Worm (Caenorhabditis elegans) whole organism, L1 larva: ENCODE measurements around the gene Y66C5A.2.

Experiments used
- F16B12.6 ChIP-seq: fragments of 150-350 bp; optimal IDR thresholded peaks from 2 replicates; lab custom pipeline; 2014; ENCODE audit warnings: missing biosample characterization, missing genetic modification characterization
- aha-1 ChIP-seq: fragments of 150-350 bp; optimal IDR thresholded peaks from 2 replicates; lab custom pipeline; 2014; ENCODE audit warnings: missing biosample characterization, missing genetic modification characterization
- aly-2 ChIP-seq: fragments of 150-350 bp; optimal IDR thresholded peaks from 2 replicates; lab custom pipeline; 2014; ENCODE audit warnings: missing biosample characterization, missing genetic modification characterization
- blmp-1 ChIP-seq: fragments of 150-350 bp; optimal IDR thresholded peaks from 2 replicates; lab custom pipeline; 2014; ENCODE audit warnings: missing biosample characterization, missing genetic modification characterization
- ceh-90 ChIP-seq: sonication (generic microtip); optimal IDR thresholded peaks from 2 replicates; lab custom pipeline; 2016; ENCODE audit warnings: missing genetic modification characterization, missing compliant biosample characterization
- ces-1 ChIP-seq: fragments of 150-350 bp; optimal IDR thresholded peaks from 2 replicates; lab custom pipeline; 2014; ENCODE audit warnings: missing biosample characterization, missing genetic modification reagents, missing genetic modification characterization
- efl-1 ChIP-seq, 4 experiments: fragments of 150-350 bp; optimal IDR thresholded peaks in 3 of 4; peaks in 1 of 4; 1 replicate in 1 of 4; 2 replicates in 3 of 4; lab custom pipeline; 2014; ENCODE audit warnings: missing biosample characterization in 2 of 4, missing genetic modification characterization in 2 of 4, missing genetic modification reagents in 2 of 4
- efl-3 ChIP-seq: fragments of 200-800 bp; sonication (Bioruptor generic); optimal IDR thresholded peaks from 2 replicates; lab custom pipeline; 2018; ENCODE audit warnings: mild to moderate bottlenecking, missing genetic modification characterization, missing compliant biosample characterization
- elt-2 ChIP-seq: sonication (generic microtip); optimal IDR thresholded peaks from 2 replicates; lab custom pipeline; 2016; ENCODE audit warnings: missing genetic modification characterization, mild to moderate bottlenecking, inconsistent platforms, missing compliant biosample characterization, missing genetic modification reagents
- elt-3 ChIP-seq, 6 experiments: fragments of 150-350 bp in 1 of 6; sonication (generic microtip); optimal IDR thresholded peaks; 2 replicates each; lab custom pipeline; 2017 to 2018; ENCODE audit warnings: missing biosample characterization in 6 of 6, missing genetic modification characterization in 6 of 6, inconsistent platforms in 1 of 6
- fkh-10 ChIP-seq: sonication (generic microtip); optimal IDR thresholded peaks from 2 replicates; lab custom pipeline; 2017; ENCODE audit warnings: missing biosample characterization, missing genetic modification reagents, missing genetic modification characterization
- fkh-4 ChIP-seq: sonication (generic microtip); optimal IDR thresholded peaks from 2 replicates; lab custom pipeline; 2016; ENCODE audit warnings: missing compliant biosample characterization, missing genetic modification characterization, borderline replicate concordance
- grh-1 ChIP-seq: fragments of 200-800 bp; sonication (Bioruptor generic); IDR thresholded peaks from 2 replicates; pipeline ENCODE4 v1.3.6; 2022; ENCODE audit warnings: missing genetic modification reagents, missing genetic modification characterization, missing compliant biosample characterization
- hpl-2 ChIP-seq: fragments of 150-350 bp; optimal IDR thresholded peaks from 2 replicates; lab custom pipeline; 2014; ENCODE audit warnings: missing biosample characterization, missing genetic modification reagents, missing genetic modification characterization
- irx-1 ChIP-seq: sonication (generic microtip); optimal IDR thresholded peaks from 2 replicates; lab custom pipeline; 2016; ENCODE audit warnings: missing genetic modification characterization, missing compliant biosample characterization
- lin-14 ChIP-seq: fragments of 200-800 bp; sonication (Bioruptor generic); optimal IDR thresholded peaks from 2 replicates; lab custom pipeline; 2018; ENCODE audit warnings: mild to moderate bottlenecking, missing genetic modification characterization, moderate library complexity, missing compliant biosample characterization
- lin-35 ChIP-seq, 2 experiments: fragments of 150-350 bp; optimal IDR thresholded peaks; 2 replicates each; lab custom pipeline; 2014; ENCODE audit warnings: missing biosample characterization in 2 of 2, missing genetic modification characterization in 2 of 2, missing genetic modification reagents in 2 of 2
- lin-39 ChIP-seq: fragments of 150-350 bp; optimal IDR thresholded peaks from 2 replicates; lab custom pipeline; 2014; ENCODE audit warnings: missing biosample characterization, missing genetic modification reagents, missing genetic modification characterization
- lsy-2 ChIP-seq, 2 experiments: fragments of 150-350 bp; optimal IDR thresholded peaks; 2 replicates each; lab custom pipeline; 2014; ENCODE audit warnings: missing biosample characterization in 2 of 2, missing genetic modification characterization in 2 of 2
- mef-2 ChIP-seq: fragments of 150-350 bp; optimal IDR thresholded peaks from 2 replicates; lab custom pipeline; 2014; ENCODE audit warnings: missing biosample characterization, missing genetic modification characterization
- mep-1 ChIP-seq: fragments of 150-350 bp; optimal IDR thresholded peaks from 2 replicates; lab custom pipeline; 2014; ENCODE audit warnings: missing biosample characterization, missing genetic modification characterization
- nhr-19 ChIP-seq: fragments of 200-800 bp; sonication (Bioruptor generic); conservative IDR thresholded peaks from 2 replicates; pipeline ENCODE4 v1.3.6; 2022; ENCODE audit warnings: missing genetic modification characterization, missing compliant biosample characterization
- nhr-20 ChIP-seq: sonication (generic microtip); optimal IDR thresholded peaks from 2 replicates; lab custom pipeline; 2016; ENCODE audit warnings: mild to moderate bottlenecking, missing genetic modification characterization, missing compliant biosample characterization
- nhr-47 ChIP-seq: sonication (generic microtip); optimal IDR thresholded peaks from 2 replicates; lab custom pipeline; 2016; ENCODE audit warnings: mild to moderate bottlenecking, missing genetic modification characterization, moderate library complexity, missing compliant biosample characterization
- nhr-71 ChIP-seq: sonication (generic microtip); optimal IDR thresholded peaks from 2 replicates; lab custom pipeline; 2016; ENCODE audit warnings: mild to moderate bottlenecking, missing genetic modification characterization, moderate library complexity, missing compliant biosample characterization
- nhr-84 ChIP-seq: sonication (generic microtip); optimal IDR thresholded peaks from 2 replicates; lab custom pipeline; 2017; ENCODE audit warnings: missing biosample characterization, missing genetic modification characterization
- nhr-85 ChIP-seq: sonication (generic microtip); peaks from one replicate; lab custom pipeline; 2016; ENCODE audit warnings: missing genetic modification characterization, inconsistent platforms, missing compliant biosample characterization
- nhr-90 ChIP-seq: sonication (generic microtip); optimal IDR thresholded peaks from 2 replicates; lab custom pipeline; 2016; ENCODE audit warnings: mild to moderate bottlenecking, missing genetic modification characterization, missing compliant biosample characterization; ENCODE audit not compliant: poor library complexity
- pag-3 ChIP-seq: sonication (generic microtip); optimal IDR thresholded peaks from 2 replicates; lab custom pipeline; 2017; ENCODE audit warnings: missing genetic modification characterization, mild to moderate bottlenecking, missing compliant biosample characterization, antibody characterized with exemption, borderline replicate concordance; ENCODE audit not compliant: insufficient read depth
- pax-3 ChIP-seq: fragments of 200-800 bp; sonication (Bioruptor generic); optimal IDR thresholded peaks from 2 replicates; lab custom pipeline; 2018; ENCODE audit warnings: mild to moderate bottlenecking, missing genetic modification characterization, moderate library complexity, missing compliant biosample characterization
- rnt-1 ChIP-seq: sonication (generic microtip); optimal IDR thresholded peaks from 2 replicates; lab custom pipeline; 2016; ENCODE audit warnings: mild to moderate bottlenecking, missing genetic modification characterization, moderate library complexity, missing compliant biosample characterization
- snpc-4 ChIP-seq: fragments of 150-350 bp; optimal IDR thresholded peaks from 2 replicates; lab custom pipeline; 2014; ENCODE audit warnings: missing biosample characterization, missing genetic modification characterization
- snu-23 ChIP-seq: sonication (generic microtip); optimal IDR thresholded peaks from 2 replicates; lab custom pipeline; 2016; ENCODE audit warnings: missing genetic modification characterization, missing compliant biosample characterization
- sup-37 ChIP-seq: fragments of 200-800 bp; sonication (Bioruptor generic); optimal IDR thresholded peaks from 2 replicates; lab custom pipeline; 2018; ENCODE audit warnings: mild to moderate bottlenecking, missing genetic modification characterization, missing compliant biosample characterization
- tlp-1 ChIP-seq: fragments of 150-350 bp; optimal IDR thresholded peaks from 2 replicates; lab custom pipeline; 2014; ENCODE audit warnings: missing biosample characterization, missing genetic modification characterization
- unc-130 ChIP-seq: fragments of 150-350 bp; optimal IDR thresholded peaks from 2 replicates; lab custom pipeline; 2017; ENCODE audit warnings: missing biosample characterization, missing genetic modification characterization, inconsistent platforms
- xbp-1 ChIP-seq: sonication (generic microtip); optimal IDR thresholded peaks from 2 replicates; lab custom pipeline; 2016; ENCODE audit warnings: missing genetic modification characterization, missing compliant biosample characterization
- zip-4 ChIP-seq: fragments of 200-800 bp; sonication (Bioruptor generic); optimal IDR thresholded peaks from 2 replicates; lab custom pipeline; 2018; ENCODE audit warnings: mild to moderate bottlenecking, missing genetic modification characterization, moderate library complexity, missing compliant biosample characterization

Gene Y66C5A.2

DNA sequence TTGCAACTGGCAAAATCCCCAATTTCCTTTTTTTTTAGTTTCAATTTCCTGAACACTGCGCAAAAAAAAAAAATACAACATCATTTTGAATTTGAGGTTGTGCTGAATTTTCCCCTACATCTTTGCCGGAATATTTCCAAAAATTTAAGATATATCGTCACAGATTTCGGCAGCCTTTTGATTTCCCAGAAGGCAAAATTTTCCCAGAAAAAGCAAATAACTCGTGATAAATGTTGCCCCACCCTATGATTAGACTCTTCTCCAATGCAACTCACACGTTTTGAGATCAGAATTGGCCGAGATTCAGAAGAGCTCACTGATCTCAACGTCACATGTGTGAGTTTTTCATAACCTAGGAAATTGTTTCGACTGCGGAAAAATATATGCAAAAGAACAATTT lies 31.9 kb downstream of the Y66C5A.2 start (continued):
- TF ChIP-seq lin-14 (GFP tag; lab: Kevin White, UChicago) (no peak), fkh-10 (GFP tag; lab: Kevin White, UChicago) (no peak), pax-3 (peak; percentile 33)

DNA sequence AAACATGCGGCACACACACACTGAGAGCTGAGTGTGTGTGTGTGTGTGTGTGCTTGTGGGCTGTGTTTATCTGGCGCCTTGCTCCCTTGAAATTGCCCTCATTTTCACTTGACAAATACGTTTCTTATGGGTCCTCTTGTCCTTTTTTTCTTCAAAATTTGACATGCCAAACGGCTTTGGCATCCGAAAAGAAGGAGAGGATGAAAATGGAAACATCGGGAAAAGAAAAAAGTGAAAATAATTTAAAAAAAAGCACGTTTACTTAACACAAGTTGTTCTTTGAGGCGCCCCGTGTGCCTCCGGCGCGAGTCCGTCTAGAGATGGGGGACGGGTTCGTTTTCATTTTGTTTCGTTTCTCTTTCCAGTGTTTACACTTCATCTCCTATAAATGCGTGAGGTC lies 34.6 kb downstream of the Y66C5A.2 start:
- TF ChIP-seq zip-4 (GFP tag; lab: Kevin White, UChicago) (no peak), ceh-90 (tag; lab: Kevin White, UChicago) (no peak), rnt-1 (tag; lab: Kevin White, UChicago) (peak; percentile 16), lin-14 (GFP tag; lab: Kevin White, UChicago) (peak; percentile 73)

DNA sequence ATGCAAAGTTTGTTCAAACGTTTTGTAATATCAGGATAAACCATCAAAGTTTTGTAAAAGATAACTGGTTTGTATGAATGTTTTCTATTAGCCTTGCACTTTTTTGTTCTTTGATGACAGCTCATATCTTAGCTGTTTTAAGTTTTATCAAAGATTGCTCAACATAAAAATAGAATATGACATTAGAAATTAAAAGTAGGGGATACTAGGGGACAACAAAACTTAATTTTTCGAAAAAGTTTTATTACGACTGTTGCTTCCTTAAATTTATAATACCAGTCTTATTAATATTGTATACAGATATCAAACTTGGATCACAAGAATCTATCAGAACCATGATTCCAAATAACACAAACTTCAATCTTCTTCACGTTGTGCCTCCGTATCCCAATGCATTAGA lies 35.3 kb downstream of the Y66C5A.2 start, which contains the start of gene ztf-14:
Gene ztf-14 (plus strand): TSS at position 301 of the 400 bp plus-strand sequence.
- TF ChIP-seq lsy-2 (tag; optimal IDR thresholded peaks at IDR 0.05; lab: Kevin White, UChicago) = no peak
- no peak for TF ChIP-seq efl-1 (optimal IDR thresholded peaks at IDR 0.05; lab: Kevin White, UChicago)
- TF ChIP-seq efl-1 (GFP tag; optimal IDR thresholded peaks at IDR 0.05 in 1 of 2; lab: Kevin White, UChicago) = peak in 1 of 2 experiments; percentile 15

DNA sequence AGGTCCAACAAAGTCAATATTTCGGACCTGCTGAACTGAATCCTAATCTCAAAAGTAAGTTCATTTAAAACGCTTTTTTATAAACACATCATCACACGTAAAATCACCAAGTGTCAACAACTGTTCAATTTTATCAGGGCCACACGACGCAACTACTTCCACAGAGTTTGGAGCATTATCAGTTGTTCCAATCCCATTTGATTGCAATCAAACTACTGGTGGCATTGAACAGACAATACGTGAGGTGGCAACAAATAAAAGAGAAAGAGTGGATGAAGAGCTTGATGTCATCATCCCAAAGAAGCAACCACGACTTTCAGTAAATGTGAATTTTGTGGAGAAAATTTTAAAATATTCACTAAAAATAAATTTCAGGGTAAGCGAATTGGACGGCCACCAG lies 36.0 kb downstream of the Y66C5A.2 start:
- peak; percentile 61 for TF ChIP-seq lin-14 (GFP tag; lab: Kevin White, UChicago)
- TF ChIP-seq xbp-1 (tag; lab: Kevin White, UChicago) = no peak
- TF ChIP-seq rnt-1 (tag; lab: Kevin White, UChicago) = peak; percentile 30
- TF ChIP-seq unc-130 (tag; lab: Kevin White, UChicago) = peak; percentile 64
- TF ChIP-seq nhr-71 (tag; lab: Kevin White, UChicago) = peak; percentile 22

DNA sequence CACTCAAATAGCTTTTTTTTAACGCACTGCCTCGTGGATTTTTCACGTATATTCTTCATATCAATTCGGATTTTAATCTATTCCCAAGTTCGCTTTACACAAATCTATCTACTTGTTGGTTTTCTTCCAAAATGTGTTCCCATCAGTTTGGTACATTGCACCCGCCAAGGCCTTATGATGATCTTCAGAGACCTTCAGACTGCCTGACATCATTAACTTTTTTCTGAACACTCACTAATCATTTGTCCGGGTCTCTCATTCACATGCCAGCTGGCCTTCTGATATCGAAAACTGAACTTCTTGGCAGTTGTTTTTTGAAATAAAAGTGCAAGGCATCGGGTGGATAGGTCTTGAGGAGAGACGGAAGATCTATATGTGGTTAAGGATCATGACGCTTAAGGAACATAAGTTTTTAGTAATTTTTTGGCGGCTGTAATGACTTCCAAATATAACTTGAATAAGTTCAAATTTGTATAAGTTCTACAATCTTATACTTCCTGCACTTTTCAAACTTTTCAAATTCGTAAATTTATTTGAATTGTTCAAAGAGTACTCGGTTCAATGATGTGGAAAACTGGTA lies 39.4 kb downstream of the Y66C5A.2 start:
- TF ChIP-seq mef-2 (no peak), sup-37 (GFP tag; lab: Kevin White, UChicago) (no peak), nhr-71 (tag; lab: Kevin White, UChicago) (no peak), elt-3 (tag; optimal IDR thresholded peaks at IDR 0.05; lab: Kevin White, UChicago) (peak in 1 of 6 experiments; percentile 46), pag-3 (peak; percentile 50), efl-1 (optimal IDR thresholded peaks at IDR 0.05; lab: Kevin White, UChicago) (no peak), efl-1 (GFP tag; optimal IDR thresholded peaks at IDR 0.05 in 1 of 2; lab: Kevin White, UChicago) (peak in 1 of 2 experiments; percentile 3), fkh-4 (no peak), ces-1 (no peak), F16B12.6 (tag; lab: Kevin White, UChicago) (no peak), aha-1 (tag; lab: Kevin White, UChicago) (no peak), tlp-1 (tag; lab: Kevin White, UChicago) (no peak), mep-1 (tag; lab: Kevin White, UChicago) (peak; percentile 30)

DNA sequence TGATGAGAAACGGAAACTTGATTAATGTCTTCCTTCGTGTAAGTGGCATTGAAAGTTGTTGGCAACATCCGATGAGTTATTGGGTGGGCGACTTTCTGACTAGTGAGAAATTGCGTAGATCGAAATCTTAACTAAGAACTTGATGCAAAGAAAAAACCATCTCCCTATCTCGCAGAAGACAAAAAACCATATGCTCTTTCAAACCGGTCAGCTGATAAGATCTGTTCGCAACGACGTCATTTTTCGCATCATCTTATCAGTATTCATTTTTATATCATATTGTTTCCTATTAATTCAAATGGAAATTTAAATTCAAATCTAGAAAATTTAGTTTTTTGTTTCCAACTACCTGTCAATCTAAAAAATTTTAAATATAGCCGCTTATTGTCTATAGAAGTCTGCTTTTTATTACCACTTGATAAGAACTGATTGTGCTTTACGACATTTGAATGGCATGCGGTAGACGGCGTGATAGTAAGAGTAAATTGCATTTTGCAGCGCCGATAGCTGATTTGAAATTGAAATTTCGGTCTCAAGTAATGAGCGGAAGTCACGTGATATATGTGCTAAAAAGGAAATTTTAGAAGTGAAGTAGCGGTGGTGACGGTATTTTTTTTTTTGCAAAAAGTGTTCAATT lies 40.0 kb downstream of the Y66C5A.2 start:
- TF ChIP-seq nhr-85 (tag; lab: Kevin White, UChicago) (peak; percentile 98), rnt-1 (tag; lab: Kevin White, UChicago) (peak; percentile 46), lsy-2 (tag; optimal IDR thresholded peaks at IDR 0.05; lab: Kevin White, UChicago) (peak in 1 of 2 experiments; percentile 10), elt-3 (tag; optimal IDR thresholded peaks at IDR 0.05; lab: Kevin White, UChicago) (peak in 4 of 6 experiments; percentile 8 to 39 (median 14)), snu-23 (GFP tag; lab: Kevin White, UChicago) (peak; percentile 35), efl-3 (GFP tag; lab: Kevin White, UChicago) (peak; percentile 62), aly-2 (tag; lab: Kevin White, UChicago) (no peak), snpc-4 (tag; lab: Kevin White, UChicago) (no peak), blmp-1 (tag; lab: Kevin White, UChicago) (peak; percentile 76), nhr-90 (tag; lab: Kevin White, UChicago) (peak; percentile 54), pax-3 (peak; percentile 23), nhr-71 (tag; lab: Kevin White, UChicago) (peak; percentile 69), nhr-19 (peak; percentile 7; the same call in 1 of the 2 replicates), grh-1 (GFP tag; lab: Robert Waterston, UW) (peak; percentile 96), lin-14 (GFP tag; lab: Kevin White, UChicago) (peak; percentile 70), lin-39 (tag; lab: Kevin White, UChicago) (peak; percentile 58), nhr-47 (tag; lab: Kevin White, UChicago) (peak; percentile 45), lin-35 (GFP tag; optimal IDR thresholded peaks at IDR 0.05; lab: Kevin White, UChicago) (peak; percentile 8 to 31), irx-1 (peak; percentile 54), nhr-84 (tag; lab: Kevin White, UChicago) (no peak), hpl-2 (GFP tag; lab: Kevin White, UChicago) (no peak), nhr-20 (tag; lab: Kevin White, UChicago) (peak; percentile 72), elt-2 (peak; percentile 95)
